Worm (Caenorhabditis elegans) whole organism, L2 larva: Measurements from ENCODE around the gene M7.8.

Experiments
- C34F6.9 ChIP-seq: fragments of 150-350 bp; optimal IDR thresholded peaks from 2 replicates; lab custom pipeline; 2014; ENCODE audit warnings: missing biosample characterization, missing genetic modification characterization
- F13H6.1 ChIP-seq: sonication (generic microtip); optimal IDR thresholded peaks from 2 replicates; lab custom pipeline; 2016; ENCODE audit warnings: missing genetic modification characterization, missing compliant biosample characterization
- Y55F3AM.14 ChIP-seq: fragments of 200-800 bp; sonication (Bioruptor generic); optimal IDR thresholded peaks from 2 replicates; lab custom pipeline; 2018; ENCODE audit warnings: mild to moderate bottlenecking, missing genetic modification characterization, missing compliant biosample characterization
- ZK546.5 ChIP-seq: sonication (generic microtip); optimal IDR thresholded peaks from 2 replicates; lab custom pipeline; 2017; ENCODE audit warnings: missing biosample characterization, missing genetic modification characterization
- alr-1 ChIP-seq: fragments of 150-350 bp; optimal IDR thresholded peaks from 2 replicates; lab custom pipeline; 2014; ENCODE audit warnings: missing biosample characterization, missing genetic modification characterization
- aly-2 ChIP-seq: fragments of 150-350 bp; optimal IDR thresholded peaks from 2 replicates; lab custom pipeline; 2014; ENCODE audit warnings: missing biosample characterization, missing genetic modification characterization
- ama-1 ChIP-seq: fragments of 150-350 bp; optimal IDR thresholded peaks from 2 replicates; lab custom pipeline; 2018; ENCODE audit warnings: inconsistent platforms
- blmp-1 ChIP-seq: sonication (generic microtip); optimal IDR thresholded peaks from 2 replicates; lab custom pipeline; 2017; ENCODE audit warnings: missing genetic modification characterization, mild to moderate bottlenecking, missing compliant biosample characterization, antibody characterized with exemption, moderate library complexity; ENCODE audit not compliant: insufficient read depth
- ceh-16 ChIP-seq: fragments of 150-350 bp; optimal IDR thresholded peaks from 2 replicates; lab custom pipeline; 2014; ENCODE audit warnings: missing biosample characterization, missing genetic modification characterization
- ceh-82 ChIP-seq: fragments of 150-350 bp; optimal IDR thresholded peaks from 2 replicates; lab custom pipeline; 2014; ENCODE audit warnings: missing biosample characterization, missing genetic modification characterization
- crh-2 ChIP-seq: sonication (generic microtip); optimal IDR thresholded peaks from 2 replicates; lab custom pipeline; 2017; ENCODE audit warnings: missing biosample characterization, missing genetic modification characterization
- dmd-4 ChIP-seq: sonication (generic microtip); optimal IDR thresholded peaks from 2 replicates; lab custom pipeline; 2017; ENCODE audit warnings: missing biosample characterization, missing genetic modification characterization
- egl-27 ChIP-seq: sonication (generic microtip); optimal IDR thresholded peaks from 3 replicates; lab custom pipeline; 2017; ENCODE audit warnings: missing biosample characterization, missing genetic modification reagents, missing genetic modification characterization
- elt-3 ChIP-seq: sonication (generic microtip); optimal IDR thresholded peaks from 2 replicates; lab custom pipeline; 2017; ENCODE audit warnings: missing biosample characterization, missing genetic modification characterization
- fos-1 ChIP-seq: fragments of 150-350 bp; optimal IDR thresholded peaks from 2 replicates; lab custom pipeline; 2014; ENCODE audit warnings: missing biosample characterization, missing genetic modification characterization
- gmeb-1 ChIP-seq: fragments of 150-350 bp; optimal IDR thresholded peaks from 2 replicates; lab custom pipeline; 2014; ENCODE audit warnings: missing biosample characterization, missing genetic modification characterization
- lin-11 ChIP-seq: fragments of 150-350 bp; sonication (generic microtip); optimal IDR thresholded peaks from 2 replicates; lab custom pipeline; 2014; ENCODE audit warnings: missing biosample characterization, missing genetic modification characterization, inconsistent platforms, mixed read lengths
- lin-13 ChIP-seq: fragments of 150-350 bp; optimal IDR thresholded peaks from 2 replicates; lab custom pipeline; 2014; ENCODE audit warnings: missing biosample characterization, missing genetic modification reagents, missing genetic modification characterization
- lsy-2 ChIP-seq, 2 experiments: fragments of 150-350 bp in 1 of 2; sonication (generic microtip) in 1 of 2; optimal IDR thresholded peaks; 2 replicates each; lab custom pipeline; 2014 to 2017; ENCODE audit warnings: missing biosample characterization in 2 of 2, missing genetic modification characterization in 2 of 2
- mab-5 ChIP-seq: fragments of 150-350 bp; optimal IDR thresholded peaks from 2 replicates; lab custom pipeline; 2014; ENCODE audit warnings: missing biosample characterization, missing genetic modification characterization
- mbf-1 ChIP-seq: sonication (generic microtip); optimal IDR thresholded peaks from 2 replicates; lab custom pipeline; 2017; ENCODE audit warnings: missing biosample characterization, missing genetic modification characterization
- mdl-1 ChIP-seq, 2 experiments: fragments of 150-350 bp in 1 of 2; sonication (generic microtip) in 1 of 2; optimal IDR thresholded peaks; 2 replicates each; lab custom pipeline; 2017; ENCODE audit warnings: missing biosample characterization in 2 of 2, missing genetic modification characterization in 2 of 2
- nhr-10 ChIP-seq: sonication (generic microtip); optimal IDR thresholded peaks from 2 replicates; lab custom pipeline; 2017; ENCODE audit warnings: missing biosample characterization, missing genetic modification characterization
- nhr-11 ChIP-seq: fragments of 150-350 bp; optimal IDR thresholded peaks from 2 replicates; lab custom pipeline; 2014; ENCODE audit warnings: missing biosample characterization, missing genetic modification characterization
- nhr-12 ChIP-seq: fragments of 150-350 bp; optimal IDR thresholded peaks from 2 replicates; lab custom pipeline; 2014; ENCODE audit warnings: missing biosample characterization, missing genetic modification characterization
- nhr-129 ChIP-seq: fragments of 150-350 bp; optimal IDR thresholded peaks from 2 replicates; lab custom pipeline; 2014; ENCODE audit warnings: missing biosample characterization, missing genetic modification characterization
- nhr-21 ChIP-seq: fragments of 150-350 bp; optimal IDR thresholded peaks from 2 replicates; lab custom pipeline; 2014; ENCODE audit warnings: missing biosample characterization, missing genetic modification characterization
- nhr-23 ChIP-seq: fragments of 150-350 bp; optimal IDR thresholded peaks from 2 replicates; lab custom pipeline; 2014; ENCODE audit warnings: missing biosample characterization, missing genetic modification reagents, missing genetic modification characterization
- nhr-237 ChIP-seq: fragments of 150-350 bp; optimal IDR thresholded peaks from 2 replicates; lab custom pipeline; 2014; ENCODE audit warnings: missing biosample characterization, missing genetic modification characterization
- nhr-25 ChIP-seq: fragments of 150-350 bp; sonication (generic microtip); optimal IDR thresholded peaks from 3 replicates; lab custom pipeline; 2014; ENCODE audit warnings: missing biosample characterization, missing genetic modification characterization
- nhr-6 ChIP-seq: fragments of 150-350 bp; optimal IDR thresholded peaks from 2 replicates; lab custom pipeline; 2014; ENCODE audit warnings: missing biosample characterization, missing genetic modification characterization
- nhr-77 ChIP-seq: fragments of 150-350 bp; optimal IDR thresholded peaks from 2 replicates; lab custom pipeline; 2014; ENCODE audit warnings: missing biosample characterization, missing genetic modification characterization
- peb-1 ChIP-seq: fragments of 150-350 bp; optimal IDR thresholded peaks from 2 replicates; lab custom pipeline; 2014; ENCODE audit warnings: missing biosample characterization, missing genetic modification characterization
- sem-4 ChIP-seq: fragments of 150-350 bp; optimal IDR thresholded peaks from 2 replicates; lab custom pipeline; 2014; ENCODE audit warnings: missing biosample characterization, missing genetic modification reagents, missing genetic modification characterization
- skn-1 ChIP-seq: sonication (generic microtip); optimal IDR thresholded peaks from 2 replicates; lab custom pipeline; 2017; ENCODE audit warnings: missing biosample characterization, missing genetic modification characterization
- sma-3 ChIP-seq: sonication (generic microtip); optimal IDR thresholded peaks from 2 replicates; lab custom pipeline; 2016; ENCODE audit warnings: missing genetic modification reagents, missing genetic modification characterization, missing compliant biosample characterization
- sma-9 ChIP-seq, 2 experiments: fragments of 150-350 bp in 1 of 2; sonication (generic microtip) in 1 of 2; optimal IDR thresholded peaks; 2 replicates each; lab custom pipeline; 2014 to 2016; ENCODE audit warnings: missing genetic modification characterization in 2 of 2, mild to moderate bottlenecking in 1 of 2, missing biosample characterization in 1 of 2, missing compliant biosample characterization in 1 of 2, missing genetic modification reagents in 1 of 2, moderate library complexity in 1 of 2
- snpc-4 ChIP-seq: fragments of 150-350 bp; optimal IDR thresholded peaks from 2 replicates; lab custom pipeline; 2014; ENCODE audit warnings: missing biosample characterization, missing genetic modification characterization
- unc-39 ChIP-seq: fragments of 150-350 bp; optimal IDR thresholded peaks from 2 replicates; lab custom pipeline; 2014; ENCODE audit warnings: missing biosample characterization, missing genetic modification characterization
- unc-55 ChIP-seq: fragments of 150-350 bp; sonication (generic microtip); optimal IDR thresholded peaks from 3 replicates; lab custom pipeline; 2014; ENCODE audit warnings: missing biosample characterization, missing genetic modification reagents, missing genetic modification characterization
- unc-62 ChIP-seq: fragments of 150-350 bp; optimal IDR thresholded peaks from 2 replicates; lab custom pipeline; 2014; ENCODE audit warnings: missing biosample characterization, missing genetic modification reagents, missing genetic modification characterization
- zag-1 ChIP-seq: fragments of 150-350 bp; optimal IDR thresholded peaks from 2 replicates; lab custom pipeline; 2014; ENCODE audit warnings: missing biosample characterization, missing genetic modification characterization
- ztf-4 ChIP-seq: fragments of 150-350 bp; optimal IDR thresholded peaks from 2 replicates; lab custom pipeline; 2014; ENCODE audit warnings: missing biosample characterization, missing genetic modification characterization

M7.8 gene

ce11 chrIV:11068314-11068713, 26.6 kb downstream of the M7.8 start (continued):
- TF ChIP-seq unc-39 (no peak), unc-62 (GFP tag; lab: Kevin White, UChicago) (peak; percentile 79), nhr-21 (tag; lab: Kevin White, UChicago) (no peak), ama-1 (lab: Kevin White, UChicago) (no peak), sma-3 (GFP tag; lab: Kevin White, UChicago) (no peak), lsy-2 (tag; optimal IDR thresholded peaks at IDR 0.05; lab: Kevin White, UChicago) (peak in 1 of 2 experiments; percentile 77), aly-2 (no peak), fos-1 (tag; lab: Kevin White, UChicago) (no peak), gmeb-1 (tag; lab: Kevin White, UChicago) (no peak), skn-1 (tag; lab: Kevin White, UChicago) (no peak), blmp-1 (tag; lab: Kevin White, UChicago) (no peak), nhr-237 (tag; lab: Kevin White, UChicago) (no peak), lin-13 (GFP tag; lab: Kevin White, UChicago) (no peak), elt-3 (tag; lab: Kevin White, UChicago) (no peak), Y55F3AM.14 (GFP tag; lab: Kevin White, UChicago) (no peak), nhr-25 (tag; lab: Kevin White, UChicago) (no peak), sem-4 (tag; lab: Kevin White, UChicago) (no peak), mbf-1 (tag; lab: Kevin White, UChicago) (no peak)
- TF ChIP-seq, all 48 proteins: peak for 9

ce11 chrIV:11067003-11067402, 27.9 kb downstream of the M7.8 start, which contains the start of gene ttr-17:
Gene ttr-17 (minus strand): TSS chrIV:11067026.
- no peak for TF ChIP-seq nhr-11 (tag; lab: Kevin White, UChicago)
- no peak for TF ChIP-seq unc-62 (GFP tag; lab: Kevin White, UChicago)
- no peak for TF ChIP-seq nhr-129 (tag; lab: Kevin White, UChicago)
- TF ChIP-seq ztf-4 (tag; lab: Kevin White, UChicago): no peak
- no peak for TF ChIP-seq fos-1 (tag; lab: Kevin White, UChicago)
- peak; percentile 7 for TF ChIP-seq C34F6.9 (tag; lab: Kevin White, UChicago)
- TF ChIP-seq sma-9 (GFP tag; optimal IDR thresholded peaks at IDR 0.05; lab: Kevin White, UChicago): peak; percentile 50
- TF ChIP-seq sma-9 (tag; optimal IDR thresholded peaks at IDR 0.05; lab: Kevin White, UChicago): no peak
- TF ChIP-seq ama-1 (lab: Kevin White, UChicago): peak; percentile 54
- TF ChIP-seq sma-3 (GFP tag; lab: Kevin White, UChicago): no peak
- TF ChIP-seq alr-1 (tag; lab: Kevin White, UChicago): no peak
- TF ChIP-seq snpc-4: no peak
- peak; percentile 54 for TF ChIP-seq F13H6.1 (tag; lab: Kevin White, UChicago)
- no peak for TF ChIP-seq peb-1 (tag; lab: Kevin White, UChicago)
- no peak for TF ChIP-seq mab-5
- no peak for TF ChIP-seq aly-2
- TF ChIP-seq lsy-2 (tag; optimal IDR thresholded peaks at IDR 0.05; lab: Kevin White, UChicago): peak in 1 of 2 experiments; percentile 43
- TF ChIP-seq nhr-77 (tag; lab: Kevin White, UChicago): no peak
- TF ChIP-seq nhr-6: no peak
- no peak for TF ChIP-seq ceh-16 (tag; lab: Kevin White, UChicago)
- no peak for TF ChIP-seq sem-4 (tag; lab: Kevin White, UChicago)
- TF ChIP-seq lin-11 (tag; lab: Kevin White, UChicago): no peak
- TF ChIP-seq Y55F3AM.14 (GFP tag; lab: Kevin White, UChicago): no peak
- TF ChIP-seq nhr-23 (tag; lab: Kevin White, UChicago): no peak
- TF ChIP-seq ZK546.5 (tag; lab: Kevin White, UChicago): no peak
- TF ChIP-seq mdl-1 (tag; optimal IDR thresholded peaks at IDR 0.05; lab: Kevin White, UChicago): no peak
- no peak for TF ChIP-seq nhr-25 (tag; lab: Kevin White, UChicago)
- no peak for TF ChIP-seq mbf-1 (tag; lab: Kevin White, UChicago)
- no peak for TF ChIP-seq nhr-237 (tag; lab: Kevin White, UChicago)

- no peak for TF ChIP-seq mbf-1 (tag; lab: Kevin White, UChicago)
- TF ChIP-seq ZK546.5 (tag; lab: Kevin White, UChicago): no peak
- no peak for TF ChIP-seq nhr-11 (tag; lab: Kevin White, UChicago)
- no peak for TF ChIP-seq unc-55 (GFP tag; lab: Kevin White, UChicago)
- TF ChIP-seq aly-2: no peak
- TF ChIP-seq skn-1 (tag; lab: Kevin White, UChicago): no peak
- no peak for TF ChIP-seq sem-4 (tag; lab: Kevin White, UChicago)
- TF ChIP-seq Y55F3AM.14 (GFP tag; lab: Kevin White, UChicago): no peak
- TF ChIP-seq elt-3 (tag; lab: Kevin White, UChicago): no peak
- no peak for TF ChIP-seq lin-13 (GFP tag; lab: Kevin White, UChicago)
- no peak for TF ChIP-seq snpc-4
- no peak for TF ChIP-seq nhr-237 (tag; lab: Kevin White, UChicago)
- TF ChIP-seq nhr-77 (tag; lab: Kevin White, UChicago): no peak
- TF ChIP-seq nhr-10 (tag; lab: Kevin White, UChicago): no peak
- TF ChIP-seq C34F6.9 (tag; lab: Kevin White, UChicago): peak; percentile 20
- TF ChIP-seq crh-2: no peak
- no peak for TF ChIP-seq ceh-82 (tag; lab: Kevin White, UChicago)
- no peak for TF ChIP-seq fos-1 (tag; lab: Kevin White, UChicago)
- TF ChIP-seq nhr-12: no peak
- peak in 1 of 2 experiments; percentile 49 for TF ChIP-seq lsy-2 (tag; optimal IDR thresholded peaks at IDR 0.05; lab: Kevin White, UChicago)
- no peak for TF ChIP-seq ceh-16 (tag; lab: Kevin White, UChicago)
- no peak for TF ChIP-seq nhr-25 (tag; lab: Kevin White, UChicago)
- no peak for TF ChIP-seq zag-1
- TF ChIP-seq nhr-129 (tag; lab: Kevin White, UChicago): peak; percentile 64
- no peak for TF ChIP-seq dmd-4
- TF ChIP-seq F13H6.1 (tag; lab: Kevin White, UChicago): peak; percentile 20
- TF ChIP-seq sma-9 (GFP tag; optimal IDR thresholded peaks at IDR 0.05; lab: Kevin White, UChicago): peak; percentile 32
- no peak for TF ChIP-seq sma-9 (tag; optimal IDR thresholded peaks at IDR 0.05; lab: Kevin White, UChicago)
- TF ChIP-seq mdl-1 (tag; optimal IDR thresholded peaks at IDR 0.05; lab: Kevin White, UChicago): no peak
- TF ChIP-seq egl-27: no peak
- TF ChIP-seq alr-1 (tag; lab: Kevin White, UChicago): no peak
- no peak for TF ChIP-seq nhr-23 (tag; lab: Kevin White, UChicago)
- no peak for TF ChIP-seq unc-39
- TF ChIP-seq gmeb-1 (tag; lab: Kevin White, UChicago): no peak
These were observed 30.9 kb downstream of the M7.8 start, which contains the start of gene ttr-16 for ce11 chrIV:11063962-11064361. Gene ttr-16 (minus strand): TSS chrIV:11064137.
